Fruit fly (Drosophila melanogaster) whole organism, embryonic: Measurements from ENCODE around the gene CG42535.
A peak's percentile ranks its signal among the peaks of the same experiment; 100 is the strongest.

Experiments used
- Bgb ChIP-seq: fragments of 200-800 bp; sonication (Bioruptor generic); IDR thresholded peaks from 2 replicates; pipeline ENCODE4 v1.3.6; 2022; ENCODE audit warnings: missing biosample characterization, missing genetic modification characterization; ENCODE audit not compliant: partially characterized antibody
- C15 ChIP-seq: fragments of 200-800 bp; sonication (Bioruptor generic); IDR thresholded peaks from 3 replicates; pipeline ENCODE4 v1.3.6; 2022; ENCODE audit warnings: missing biosample characterization, missing genetic modification characterization
- CG11093 ChIP-seq: fragments of 200-800 bp; sonication (Bioruptor generic); IDR thresholded peaks from 3 replicates; pipeline ENCODE4 v1.3.6; 2022; ENCODE audit warnings: missing biosample characterization, missing genetic modification characterization
- CG11247 ChIP-seq: fragments of 200-800 bp; sonication (Bioruptor generic); IDR thresholded peaks from 2 replicates; pipeline ENCODE4 v1.3.6; 2022; ENCODE audit warnings: missing biosample characterization, missing genetic modification characterization
- CG11398 ChIP-seq: fragments of 200-800 bp; sonication (Bioruptor generic); optimal IDR thresholded peaks from 2 replicates; lab custom pipeline; 2016; ENCODE audit warnings: missing biosample characterization, missing genetic modification characterization
- CG12391 ChIP-seq: fragments of 200-800 bp; sonication (Bioruptor generic); optimal IDR thresholded peaks from 3 replicates; lab custom pipeline; 2018; ENCODE audit warnings: missing biosample characterization, mild to moderate bottlenecking, missing genetic modification characterization, moderate library complexity
- CG12659 ChIP-seq: fragments of 200-800 bp; sonication (Bioruptor generic); optimal IDR thresholded peaks from 3 replicates; lab custom pipeline; 2017; ENCODE audit warnings: mild to moderate bottlenecking, missing biosample characterization, missing genetic modification reagents, missing genetic modification characterization
- CG14014 ChIP-seq: fragments of 200-800 bp; sonication (Bioruptor generic); IDR thresholded peaks from 2 replicates; pipeline ENCODE4 v1.3.6; 2022; ENCODE audit warnings: missing biosample characterization, missing genetic modification characterization
- CG15696 ChIP-seq: fragments of 200-800 bp; sonication (Bioruptor generic); optimal IDR thresholded peaks from 2 replicates; lab custom pipeline; 2019; ENCODE audit warnings: missing biosample characterization, mild to moderate bottlenecking, missing genetic modification characterization, moderate library complexity
- CG17612 ChIP-seq: fragments of 200-800 bp; sonication (Bioruptor generic); IDR thresholded peaks from 2 replicates; pipeline ENCODE4 v1.3.6; 2022; ENCODE audit warnings: missing biosample characterization, missing genetic modification characterization
- CG17802 ChIP-seq: fragments of 200-800 bp; sonication (Bioruptor generic); optimal IDR thresholded peaks from 2 replicates; lab custom pipeline; 2018; ENCODE audit warnings: missing biosample characterization, mild to moderate bottlenecking, missing genetic modification characterization, moderate library complexity
- CG42726 ChIP-seq: fragments of 200-800 bp; sonication (Bioruptor generic); IDR thresholded peaks from 2 replicates; pipeline ENCODE4 v1.3.6; 2022; ENCODE audit warnings: missing biosample characterization, missing genetic modification characterization; ENCODE audit not compliant: partially characterized antibody
- CG4424 ChIP-seq: fragments of 200-800 bp; sonication (Bioruptor generic); optimal IDR thresholded peaks from 3 replicates; lab custom pipeline; 2016; ENCODE audit warnings: missing biosample characterization, missing genetic modification characterization
- CG4854 ChIP-seq: fragments of 200-800 bp; sonication (Bioruptor generic); optimal IDR thresholded peaks from 2 replicates; lab custom pipeline; 2016; ENCODE audit warnings: missing biosample characterization, missing genetic modification characterization, inconsistent platforms
- CG6254 ChIP-seq: fragments of 200-800 bp; sonication (Bioruptor generic); optimal IDR thresholded peaks from 3 replicates; lab custom pipeline; 2017; ENCODE audit warnings: mild to moderate bottlenecking, missing biosample characterization, missing genetic modification reagents, missing genetic modification characterization
- CG9609 ChIP-seq: fragments of 200-800 bp; sonication (Bioruptor generic); optimal IDR thresholded peaks from 3 replicates; lab custom pipeline; 2016; ENCODE audit warnings: missing biosample characterization, missing genetic modification characterization
- CG9817 ChIP-seq: fragments of 200-800 bp; sonication (Bioruptor generic); optimal IDR thresholded peaks from 2 replicates; lab custom pipeline; 2018; ENCODE audit warnings: missing biosample characterization, mild to moderate bottlenecking, missing genetic modification characterization, moderate library complexity
- CHES-1-like ChIP-seq: fragments of 200-800 bp; sonication (Bioruptor generic); optimal IDR thresholded peaks from 2 replicates; lab custom pipeline; 2016; ENCODE audit warnings: missing biosample characterization, missing genetic modification characterization
- Dip3 ChIP-seq: fragments of 200-800 bp; sonication (Bioruptor generic); optimal IDR thresholded peaks from 3 replicates; lab custom pipeline; 2016; ENCODE audit warnings: missing biosample characterization, missing genetic modification characterization
- Doc3 ChIP-seq: fragments of 200-800 bp; sonication (Bioruptor generic); IDR thresholded peaks from 3 replicates; pipeline ENCODE4 v1.3.6; 2022; ENCODE audit warnings: missing biosample characterization, missing genetic modification characterization; ENCODE audit not compliant: partially characterized antibody
- Gug ChIP-seq: fragments of 200-800 bp; sonication (Bioruptor generic); IDR thresholded peaks from 4 replicates; pipeline ENCODE4 v1.3.6; 2022; ENCODE audit warnings: missing biosample characterization, missing genetic modification characterization
- H2.0 ChIP-seq: fragments of 200-800 bp; sonication (Bioruptor generic); IDR thresholded peaks from 2 replicates; pipeline ENCODE4 v1.3.6; 2022; ENCODE audit warnings: missing biosample characterization, missing genetic modification characterization
- HLHmδ ChIP-seq: fragments of 200-800 bp; sonication (Bioruptor generic); optimal IDR thresholded peaks from 2 replicates; lab custom pipeline; 2018; ENCODE audit warnings: missing biosample characterization, mild to moderate bottlenecking, missing genetic modification characterization, moderate library complexity
- Hsf ChIP-seq: fragments of 200-800 bp; sonication (Bioruptor generic); optimal IDR thresholded peaks from 3 replicates; lab custom pipeline; 2016; ENCODE audit warnings: missing biosample characterization, missing genetic modification characterization
- Med ChIP-seq: fragments of 200-800 bp; sonication (Bioruptor generic); peaks from one replicate; lab custom pipeline; 2016; ENCODE audit warnings: missing biosample characterization, missing genetic modification characterization, mild to moderate bottlenecking, inconsistent platforms, moderate library complexity
- Oaz ChIP-seq: fragments of 200-800 bp; sonication (Bioruptor generic); IDR thresholded peaks from 2 replicates; pipeline ENCODE4 v1.3.6; 2022; ENCODE audit warnings: missing biosample characterization, missing genetic modification characterization
- Opbp ChIP-seq: fragments of 200-800 bp; sonication (Bioruptor generic); IDR thresholded peaks from 3 replicates; pipeline ENCODE4 v1.3.6; 2022; ENCODE audit warnings: missing biosample characterization, missing genetic modification characterization; ENCODE audit not compliant: partially characterized antibody
- Taf1 ChIP-seq: fragments of 200-800 bp; sonication (Bioruptor generic); IDR thresholded peaks from 2 replicates; pipeline ENCODE4 v1.3.6; 2022; ENCODE audit warnings: missing biosample characterization, missing genetic modification characterization
- amos ChIP-seq: fragments of 200-800 bp; sonication (Bioruptor generic); IDR thresholded peaks from 2 replicates; pipeline ENCODE4 v1.3.6; 2022; ENCODE audit warnings: missing biosample characterization, missing genetic modification characterization; ENCODE audit not compliant: partially characterized antibody
- bab2 ChIP-seq: fragments of 200-800 bp; sonication (Bioruptor generic); optimal IDR thresholded peaks from 2 replicates; lab custom pipeline; 2016; ENCODE audit warnings: missing biosample characterization, missing genetic modification characterization
- bbx ChIP-seq: fragments of 200-800 bp; sonication (Bioruptor generic); IDR thresholded peaks from 2 replicates; pipeline ENCODE4 v1.3.6; 2022; ENCODE audit warnings: missing biosample characterization, missing genetic modification characterization; ENCODE audit not compliant: partially characterized antibody
- br ChIP-seq: fragments of >200 bp; optimal IDR thresholded peaks from 2 replicates; lab custom pipeline; 2017
- cad ChIP-seq: fragments of >200 bp; optimal IDR thresholded peaks from 2 replicates; lab custom pipeline; 2017; ENCODE audit warnings: missing biosample characterization, missing genetic modification characterization
- disco-r ChIP-seq: fragments of 200-800 bp; sonication (Bioruptor generic); optimal IDR thresholded peaks from 2 replicates; lab custom pipeline; 2016; ENCODE audit warnings: missing biosample characterization, missing genetic modification characterization
- fru ChIP-seq: fragments of >200 bp; optimal IDR thresholded peaks from 2 replicates; lab custom pipeline; 2017
- ftz-f1 ChIP-seq: fragments of 200-800 bp; sonication (Bioruptor generic); optimal IDR thresholded peaks from 2 replicates; lab custom pipeline; 2016; ENCODE audit warnings: missing biosample characterization, missing genetic modification characterization
- gcm2 ChIP-seq: fragments of 200-800 bp; sonication (Bioruptor generic); optimal IDR thresholded peaks from 2 replicates; lab custom pipeline; 2016; ENCODE audit warnings: missing biosample characterization, missing genetic modification characterization
- gt ChIP-seq: fragments of 200-800 bp; sonication (Bioruptor generic); IDR thresholded peaks from 2 replicates; pipeline ENCODE4 v1.3.6; 2022; ENCODE audit warnings: missing biosample characterization, missing genetic modification characterization
- kni ChIP-seq: fragments of 200-800 bp; sonication (Bioruptor generic); optimal IDR thresholded peaks from 3 replicates; lab custom pipeline; 2017; ENCODE audit warnings: mild to moderate bottlenecking, missing biosample characterization, missing genetic modification reagents, missing genetic modification characterization
- lab ChIP-seq: fragments of 200-800 bp; sonication (Bioruptor generic); optimal IDR thresholded peaks from 3 replicates; lab custom pipeline; 2017; ENCODE audit warnings: missing biosample characterization, missing genetic modification characterization, mild to moderate bottlenecking, moderate library complexity, missing genetic modification reagents
- mam ChIP-seq: fragments of 200-800 bp; sonication (Bioruptor generic); optimal IDR thresholded peaks from 3 replicates; lab custom pipeline; 2016; ENCODE audit warnings: missing biosample characterization, missing genetic modification characterization
- prd ChIP-seq, 3 experiments: fragments of >200 bp in 2 of 3; fragments of 200-800 bp in 1 of 3; sonication (Bioruptor generic) in 1 of 3; optimal IDR thresholded peaks in 2 of 3; IDR thresholded peaks in 1 of 3; 2 replicates in 2 of 3; 3 replicates in 1 of 3; pipeline versions ENCODE4 v1.3.6 to Lab custom; 2017 to 2022; ENCODE audit warnings: missing biosample characterization in 1 of 3, missing genetic modification characterization in 1 of 3
- pros ChIP-seq: fragments of 200-800 bp; sonication (Bioruptor generic); optimal IDR thresholded peaks from 3 replicates; lab custom pipeline; 2019; ENCODE audit warnings: missing biosample characterization, mild to moderate bottlenecking, missing genetic modification characterization, moderate library complexity
- sd ChIP-seq: fragments of 200-800 bp; sonication (Bioruptor generic); optimal IDR thresholded peaks from 3 replicates; lab custom pipeline; 2018; ENCODE audit warnings: missing biosample characterization, mild to moderate bottlenecking, missing genetic modification characterization, moderate library complexity
- sr ChIP-seq: fragments of 200-800 bp; sonication (Bioruptor generic); IDR thresholded peaks from 3 replicates; pipeline ENCODE4 v1.3.6; 2022; ENCODE audit warnings: missing biosample characterization, missing genetic modification characterization
- tio ChIP-seq: fragments of 200-800 bp; sonication (Bioruptor generic); optimal IDR thresholded peaks from 2 replicates; lab custom pipeline; 2017; ENCODE audit warnings: missing biosample characterization, missing genetic modification characterization, inconsistent platforms
- toy ChIP-seq: fragments of 200-800 bp; sonication (Bioruptor generic); IDR thresholded peaks from 2 replicates; pipeline ENCODE4 v1.3.6; 2022; ENCODE audit warnings: missing biosample characterization, missing genetic modification characterization
- z ChIP-seq: fragments of 200-800 bp; sonication (Bioruptor generic); IDR thresholded peaks from 3 replicates; pipeline ENCODE4 v1.3.6; 2022; ENCODE audit warnings: missing biosample characterization, missing genetic modification characterization
- zen ChIP-seq: fragments of 200-800 bp; sonication (Bioruptor generic); optimal IDR thresholded peaks from 3 replicates; lab custom pipeline; 2018; ENCODE audit warnings: missing biosample characterization, mild to moderate bottlenecking, missing genetic modification characterization, moderate library complexity

Gene CG42535

DNA sequence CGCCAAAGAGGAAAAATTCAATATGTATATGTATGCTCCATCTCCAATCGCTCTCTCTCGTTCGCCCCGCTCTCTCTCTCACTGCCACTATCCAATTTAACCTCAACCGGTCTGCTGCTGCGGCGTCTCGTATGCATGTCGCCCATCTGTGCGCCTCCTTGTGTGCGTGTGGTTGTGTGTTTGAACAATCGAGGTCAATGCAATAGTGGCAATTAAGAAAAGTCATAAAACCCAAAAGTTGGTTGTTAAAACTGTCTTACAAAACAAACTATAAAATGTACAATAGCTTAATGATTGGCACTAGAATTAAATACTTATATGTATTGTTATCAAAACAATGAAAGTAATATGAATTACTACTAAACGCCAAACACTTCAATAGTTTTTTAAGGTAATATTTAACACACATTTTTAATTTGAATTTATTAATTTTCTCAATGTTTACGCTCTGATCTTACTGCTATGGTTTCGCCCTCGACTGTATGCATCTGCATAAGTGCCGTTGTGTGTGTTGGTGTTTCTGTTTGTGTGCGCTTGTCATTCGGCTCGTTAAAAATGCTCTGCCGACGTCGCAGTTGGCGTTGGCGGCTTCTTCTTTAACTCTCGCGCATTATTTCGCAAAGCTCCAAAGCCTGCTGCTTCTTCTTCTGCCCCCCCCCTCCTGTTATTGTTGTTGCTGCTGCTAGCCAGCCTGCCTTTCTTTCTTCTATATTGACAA lies 34.9 kb upstream of the CG42535 start (continued):
- TF ChIP-seq br (lab: Kevin White, UChicago) = no peak
- peak; percentile 88 for TF ChIP-seq H2.0 (GFP tag; lab: Robert Waterston, UW)
- peak; percentile 66 for TF ChIP-seq CG11398 (GFP tag; lab: Kevin White, UChicago)
- peak; percentile 89 for TF ChIP-seq bab2
- peak; percentile 95 for TF ChIP-seq CG6254 (GFP tag; lab: Kevin White, UChicago)
- no peak; the same call in 2 of the 3 replicates for TF ChIP-seq z (GFP tag; lab: Robert Waterston, UW)
- TF ChIP-seq Opbp (GFP tag; lab: Robert Waterston, UW) = no peak
- TF ChIP-seq Doc3 (GFP tag; lab: Robert Waterston, UW) = no peak
- no peak for TF ChIP-seq prd (optimal IDR thresholded peaks at IDR 0.05; lab: Kevin White, UChicago)
- peak; percentile 94 for TF ChIP-seq prd (GFP tag; IDR thresholded peaks at IDR 0.05; lab: Robert Waterston, UW)
- no peak for TF ChIP-seq amos (GFP tag; lab: Robert Waterston, UW)
- peak; percentile 75 for TF ChIP-seq disco-r (GFP tag; lab: Kevin White, UChicago)
- TF ChIP-seq CG14014 (GFP tag; lab: Robert Waterston, UW) = peak; percentile 90
- no peak for TF ChIP-seq cad (GFP tag; lab: Kevin White, UChicago)
- peak; percentile 43 for TF ChIP-seq ftz-f1
- no peak for TF ChIP-seq bbx (GFP tag; lab: Robert Waterston, UW)
- TF ChIP-seq CHES-1-like (GFP tag; lab: Kevin White, UChicago) = peak; percentile 62
- peak; percentile 96 for TF ChIP-seq lab
- peak; percentile 84 for TF ChIP-seq Oaz
- peak; percentile 99 for TF ChIP-seq CG12659 (GFP tag; lab: Kevin White, UChicago)
- peak; percentile 59; the same call in 1 of the 2 replicates for TF ChIP-seq gt (GFP tag; lab: Robert Waterston, UW)
- no peak for TF ChIP-seq HLHmδ (GFP tag; lab: Kevin White, UChicago)
- peak; percentile 96 for TF ChIP-seq CG4424 (GFP tag; lab: Kevin White, UChicago)
- peak; percentile 92 for TF ChIP-seq pros (GFP tag; lab: Kevin White, UChicago)
- TF ChIP-seq sr = no peak
- peak; percentile 89 for TF ChIP-seq CG11093
- TF ChIP-seq CG9609 (GFP tag; lab: Kevin White, UChicago) = peak; percentile 69
- no peak for TF ChIP-seq fru (lab: Kevin White, UChicago)
- peak; percentile 84 for TF ChIP-seq gcm2 (GFP tag; lab: Kevin White, UChicago)
- peak; percentile 98 for TF ChIP-seq Med (GFP tag; lab: Kevin White, UChicago)
- TF ChIP-seq zen (tag; lab: Kevin White, UChicago) = peak; percentile 98
- peak; percentile 48 for TF ChIP-seq toy (GFP tag; lab: Robert Waterston, UW)
- TF ChIP-seq sd (tag; lab: Kevin White, UChicago) = peak; percentile 89
- TF ChIP-seq CG17612 = peak; percentile 53; the same call in 1 of the 2 replicates
- TF ChIP-seq CG9817 (tag; lab: Kevin White, UChicago) = peak; percentile 93
- peak; percentile 79 for TF ChIP-seq Gug (GFP tag; lab: Robert Waterston, UW)
- peak; percentile 79; the same call in 2 of the 3 replicates for TF ChIP-seq C15
- no peak; the same call in none of the 2 replicates for TF ChIP-seq CG11247 (GFP tag; lab: Robert Waterston, UW)
- TF ChIP-seq mam (GFP tag; lab: Kevin White, UChicago) = peak; percentile 76
- TF ChIP-seq CG42726 (GFP tag; lab: Robert Waterston, UW) = no peak
- TF ChIP-seq kni (GFP tag; lab: Kevin White, UChicago) = peak; percentile 98
- TF ChIP-seq Dip3 (GFP tag; lab: Kevin White, UChicago) = peak; percentile 74
- TF ChIP-seq Bgb (GFP tag; lab: Robert Waterston, UW) = no peak
- TF ChIP-seq Taf1 (GFP tag; lab: Robert Waterston, UW) = peak; percentile 85
- peak; percentile 76 for TF ChIP-seq CG17802 (tag; lab: Kevin White, UChicago)
- peak; percentile 99 for TF ChIP-seq CG12391 (tag; lab: Kevin White, UChicago)
- peak; percentile 93 for TF ChIP-seq Hsf (GFP tag; lab: Kevin White, UChicago)
- peak; percentile 88 for TF ChIP-seq CG4854 (GFP tag; lab: Kevin White, UChicago)
- TF ChIP-seq tio = peak; percentile 97
- peak; percentile 98 for TF ChIP-seq CG15696
